Fruit fly (Drosophila melanogaster): ENCODE results near the gene CG7772.

CG7772 gene

DNA sequence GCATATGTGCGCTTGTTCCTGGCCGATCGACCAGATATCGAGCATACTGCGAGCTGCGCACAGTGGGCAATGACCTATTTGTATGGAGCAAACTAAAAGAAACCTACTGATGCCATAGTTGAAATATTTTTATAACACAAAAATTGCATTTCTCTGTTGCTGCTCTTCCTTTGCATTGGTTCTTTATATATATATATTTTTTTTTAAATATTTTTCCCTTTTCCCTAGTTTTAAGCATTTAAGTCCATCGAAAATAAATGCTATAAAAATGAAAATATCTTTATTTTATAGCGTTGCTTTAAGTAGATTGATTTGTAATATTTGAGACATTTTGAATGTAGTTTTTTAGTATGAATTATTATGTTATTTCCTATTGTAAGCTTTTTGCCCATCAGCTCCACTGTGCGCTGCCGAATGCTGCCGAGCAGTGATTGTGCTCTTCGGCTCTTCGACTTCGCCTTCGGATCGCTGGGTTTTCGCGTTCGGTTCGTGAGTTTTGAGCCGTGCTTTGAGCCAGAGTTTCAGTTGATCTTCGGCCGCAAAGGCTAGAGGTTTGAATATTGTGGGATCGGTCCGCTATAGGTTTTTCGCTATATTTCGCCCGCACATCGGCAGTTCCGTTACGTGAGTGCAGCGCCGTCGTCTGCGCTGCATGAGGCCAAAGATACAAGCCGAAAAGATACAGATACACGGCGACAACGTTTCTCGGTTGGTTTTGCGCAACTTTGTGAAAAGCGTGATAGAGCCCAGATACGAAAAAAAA lies 4.1 kb upstream of the CG7772 start, which contains the start of gene CG6847 (continued):
- TF ChIP-seq dmrt11E (tag; optimal IDR thresholded peaks at IDR 0.05) (peak; percentile 77), CG8089 (GFP tag; optimal IDR thresholded peaks at IDR 0.05) (no peak), p53 (GFP tag; optimal IDR thresholded peaks at IDR 0.05) (no peak), CG6689 (GFP tag; IDR thresholded peaks at IDR 0.05) (peak; percentile 73), dpn (GFP tag; optimal IDR thresholded peaks at IDR 0.05) (peak; percentile 29 to 73), CG1603 (tag; optimal IDR thresholded peaks at IDR 0.05) (no peak), CG12769 (tag; optimal IDR thresholded peaks at IDR 0.05) (no peak), ems (GFP tag; optimal IDR thresholded peaks at IDR 0.05) (peak; percentile 11), stc (GFP tag; IDR thresholded peaks at IDR 0.05) (no peak), chn (GFP tag; optimal IDR thresholded peaks at IDR 0.05) (peak; percentile 5), fu2 (GFP tag; optimal IDR thresholded peaks at IDR 0.05) (no peak), lbe (GFP tag; optimal IDR thresholded peaks at IDR 0.05) (peak; percentile 38), CG17912 (GFP tag; optimal IDR thresholded peaks at IDR 0.05) (no peak), D (optimal IDR thresholded peaks at IDR 0.05) (no peak), D (GFP tag; optimal IDR thresholded peaks at IDR 0.05) (peak; percentile 54), Fer2 (tag; optimal IDR thresholded peaks at IDR 0.05) (peak; percentile 9), gem (tag; optimal IDR thresholded peaks at IDR 0.05) (peak; percentile 91), Blimp-1 (GFP tag; optimal IDR thresholded peaks at IDR 0.05) (peak; percentile 31), CG7987 (GFP tag; optimal IDR thresholded peaks at IDR 0.05) (no peak), cwo (GFP tag; optimal IDR thresholded peaks at IDR 0.05) (peak; percentile 37), Ssrp (tag; optimal IDR thresholded peaks at IDR 0.05) (peak; percentile 83), bcd (GFP tag; optimal IDR thresholded peaks at IDR 0.05) (peak; percentile 65), CG17802 (tag; optimal IDR thresholded peaks at IDR 0.05) (no peak), CG32532 (GFP tag; IDR thresholded peaks at IDR 0.05) (peak; percentile 69), CG34422 (GFP tag; IDR thresholded peaks at IDR 0.05) (no peak), CG12942 (GFP tag; optimal IDR thresholded peaks at IDR 0.05) (peak; percentile 22), Atf6 (GFP tag; IDR thresholded peaks at IDR 0.05) (peak; percentile 36; the same call in 1 of the 2 replicates), CG1792 (GFP tag; optimal IDR thresholded peaks at IDR 0.05) (no peak), Ets65A (GFP tag) (peak; percentile 90), CG18262 (tag; optimal IDR thresholded peaks at IDR 0.05) (peak; percentile 85), CG30431 (GFP tag; optimal IDR thresholded peaks at IDR 0.05) (peak; percentile 65), CG12299 (tag; optimal IDR thresholded peaks at IDR 0.05) (peak; percentile 50), jigr1 (GFP tag; IDR thresholded peaks at IDR 0.05) (no peak), chif (GFP tag; optimal IDR thresholded peaks at IDR 0.05) (peak in 1 of 2 experiments; percentile 12), CG11093 (GFP tag; IDR thresholded peaks at IDR 0.05) (no peak), pzg (GFP tag; optimal IDR thresholded peaks at IDR 0.05) (no peak), ham (GFP tag; IDR thresholded peaks at IDR 0.05) (no peak), CG17612 (GFP tag; IDR thresholded peaks at IDR 0.05) (no peak), CG42726 (GFP tag; IDR thresholded peaks at IDR 0.05; ENCODE audit: partially characterized antibody) (no peak), ara (GFP tag; IDR thresholded peaks at IDR 0.05) (no peak; the same call in 1 of the 2 replicates), knrl (GFP tag; IDR thresholded peaks at IDR 0.05; ENCODE audit: partially characterized antibody) (no peak), HLHmδ (GFP tag; optimal IDR thresholded peaks at IDR 0.05) (no peak), pho (GFP tag; optimal IDR thresholded peaks at IDR 0.05) (no peak), ase (GFP tag; IDR thresholded peaks at IDR 0.05) (no peak), fd3F (GFP tag; optimal IDR thresholded peaks at IDR 0.05) (no peak), Oaz (GFP tag; IDR thresholded peaks at IDR 0.05) (no peak; the same call in 1 of the 2 replicates), disco-r (GFP tag; optimal IDR thresholded peaks at IDR 0.05) (no peak), H2.0 (GFP tag; IDR thresholded peaks at IDR 0.05) (peak; percentile 45; the same call in 1 of the 2 replicates), CG4282 (GFP tag; optimal IDR thresholded peaks at IDR 0.05) (no peak), CG16779 (GFP tag; IDR thresholded peaks at IDR 0.05) (no peak)

All from whole organism, embryonic.